Worm (Caenorhabditis elegans): ENCODE measurements around the gene M117.6.
"Not testable (repeated sequence)": the region's sequence is repeated elsewhere in the genome, so short reads cannot be mapped to it uniquely, and the experiment has no call there.

Gene M117.6

DNA sequence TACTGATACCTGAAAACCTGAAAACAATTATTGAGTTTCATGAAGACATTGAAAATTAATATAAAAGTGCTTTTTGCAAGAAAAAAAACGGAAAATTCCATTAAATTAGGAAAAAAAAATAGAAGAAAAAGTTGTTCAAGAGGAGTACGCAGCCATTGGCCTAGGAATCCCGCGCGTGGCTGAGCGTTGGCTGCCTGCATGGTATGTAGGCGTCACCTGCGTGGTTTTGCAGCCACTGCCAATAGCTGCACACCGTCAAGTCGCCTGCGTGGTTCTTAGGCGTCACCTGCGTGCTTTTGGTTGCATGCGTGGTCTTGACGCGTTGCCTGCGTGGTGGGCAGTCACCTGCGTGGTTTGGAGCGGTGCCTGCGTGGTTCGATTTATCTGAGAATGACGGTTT lies at the start of gene M117.6:
M117.6 (minus strand) TSS at position 101 of the 400 bp plus-strand sequence.
- TF ChIP-seq C34B4.2 (tag; optimal IDR thresholded peaks at IDR 0.05); nhr-90 (tag; optimal IDR thresholded peaks at IDR 0.05; ENCODE audit: poor library complexity); jun-1 (tag; optimal IDR thresholded peaks at IDR 0.05): not testable (repeated sequence)

ce11 chrIV:11877674-11878073 lies 49.8 kb upstream of the M117.6 start, which contains the start of gene pph-2:
Gene pph-2 (minus strand): TSS chrIV:11877774.
- TF ChIP-seq sup-37 (GFP tag; optimal IDR thresholded peaks at IDR 0.05), result no peak
- TF ChIP-seq unc-86 (tag; optimal IDR thresholded peaks at IDR 0.05), result no peak
- TF ChIP-seq vab-15 (tag; optimal IDR thresholded peaks at IDR 0.05), result no peak
- TF ChIP-seq sox-4 (tag; optimal IDR thresholded peaks at IDR 0.05), result no peak
- TF ChIP-seq elt-2 (tag; optimal IDR thresholded peaks at IDR 0.05), result no peak
- TF ChIP-seq nhr-19 (GFP tag; conservative IDR thresholded peaks at IDR 0.05), result no peak
- TF ChIP-seq skn-1 (tag; optimal IDR thresholded peaks at IDR 0.05), result no peak
- TF ChIP-seq efl-3 (GFP tag; optimal IDR thresholded peaks at IDR 0.05), result no peak

DNA sequence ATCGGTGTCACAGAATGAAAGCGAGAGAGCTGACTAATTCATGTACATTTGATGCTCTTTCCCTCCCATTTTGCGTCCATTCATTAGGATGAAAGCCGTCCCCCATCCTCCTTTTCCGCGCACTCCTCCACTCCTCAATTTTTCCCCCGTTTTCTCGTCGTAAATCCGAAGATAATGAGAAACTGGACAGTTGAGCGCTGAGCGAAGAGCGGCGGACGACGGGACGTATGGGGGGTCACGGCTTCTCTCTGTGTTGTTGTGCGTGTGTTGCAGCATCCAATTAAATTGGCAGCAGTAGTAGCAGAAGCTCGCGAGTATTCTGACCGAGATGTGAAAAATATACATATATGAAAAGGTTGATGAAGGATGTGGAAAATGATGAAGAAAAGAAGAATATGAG lies 44.0 kb upstream of the M117.6 start:
- TF ChIP-seq unc-86 (tag; optimal IDR thresholded peaks at IDR 0.05) (peak; percentile 43), lin-14 (GFP tag; optimal IDR thresholded peaks at IDR 0.05) (peak; percentile 33), zag-1 (tag; optimal IDR thresholded peaks at IDR 0.05) (no peak), nhr-84 (tag; optimal IDR thresholded peaks at IDR 0.05) (no peak), efl-1 (optimal IDR thresholded peaks at IDR 0.05) (no peak), efl-1 (GFP tag; optimal IDR thresholded peaks at IDR 0.05 in 1 of 2) (no peak), nhr-28 (tag; optimal IDR thresholded peaks at IDR 0.05) (no peak), ceh-63 (GFP tag; optimal IDR thresholded peaks at IDR 0.05) (peak; percentile 25), nhr-20 (tag; optimal IDR thresholded peaks at IDR 0.05) (no peak), dpl-1 (GFP tag; optimal IDR thresholded peaks at IDR 0.05) (no peak), fos-1 (tag; optimal IDR thresholded peaks at IDR 0.05) (no peak), snu-23 (GFP tag; optimal IDR thresholded peaks at IDR 0.05) (no peak), C16A3.4 (tag; optimal IDR thresholded peaks at IDR 0.05) (no peak), isw-1 (GFP tag; IDR thresholded peaks at IDR 0.05) (no peak), xbp-1 (tag; optimal IDR thresholded peaks at IDR 0.05) (no peak), unc-62 (GFP tag; optimal IDR thresholded peaks at IDR 0.05) (no peak), nhr-76 (tag; optimal IDR thresholded peaks at IDR 0.05) (no peak)

- TF ChIP-seq xbp-1 (tag; optimal IDR thresholded peaks at IDR 0.05) (peak; percentile 3), lin-14 (GFP tag; optimal IDR thresholded peaks at IDR 0.05) (peak; percentile 82), isw-1 (GFP tag; IDR thresholded peaks at IDR 0.05) (peak; percentile 28), nhr-19 (GFP tag; conservative IDR thresholded peaks at IDR 0.05) (no peak; the same call in 1 of the 2 replicates), ztf-11 (tag; optimal IDR thresholded peaks at IDR 0.05) (peak in 1 of 2 experiments; percentile 42), sox-4 (tag; optimal IDR thresholded peaks at IDR 0.05) (peak; percentile 42), jun-1 (tag; optimal IDR thresholded peaks at IDR 0.05) (no peak), nhr-47 (tag; optimal IDR thresholded peaks at IDR 0.05) (peak; percentile 55), snu-23 (GFP tag; optimal IDR thresholded peaks at IDR 0.05) (peak; percentile 45), tbx-2 (tag; optimal IDR thresholded peaks at IDR 0.05) (peak; percentile 39), grh-1 (GFP tag; IDR thresholded peaks at IDR 0.05) (no peak), C04F5.9 (tag; optimal IDR thresholded peaks at IDR 0.05) (no peak), dpl-1 (GFP tag; optimal IDR thresholded peaks at IDR 0.05) (peak in 1 of 3 experiments; percentile 20), hlh-17 (GFP tag; optimal IDR thresholded peaks at IDR 0.05; ENCODE audit: borderline replicate concordance) (no peak), Y116A8C.19 (tag; optimal IDR thresholded peaks at IDR 0.05; ENCODE audit: borderline replicate concordance) (no peak), lin-39 (tag; optimal IDR thresholded peaks at IDR 0.05) (no peak), aly-2 (tag; optimal IDR thresholded peaks at IDR 0.05) (no peak), nhr-20 (tag; optimal IDR thresholded peaks at IDR 0.05) (peak; percentile 3), efl-3 (GFP tag; optimal IDR thresholded peaks at IDR 0.05) (no peak), unc-30 (tag; optimal IDR thresholded peaks at IDR 0.05) (no peak), mef-2 (tag; optimal IDR thresholded peaks at IDR 0.05) (no peak), lin-13 (GFP tag; optimal IDR thresholded peaks at IDR 0.05) (no peak), swsn-7 (tag; optimal IDR thresholded peaks at IDR 0.05) (peak; percentile 41), C16A3.4 (tag; optimal IDR thresholded peaks at IDR 0.05) (no peak), nhr-28 (tag; optimal IDR thresholded peaks at IDR 0.05) (no peak), fkh-10 (GFP tag; optimal IDR thresholded peaks at IDR 0.05) (peak; percentile 38), fkh-8 (tag; optimal IDR thresholded peaks at IDR 0.05) (peak; percentile 89), lin-15B (tag; optimal IDR thresholded peaks at IDR 0.05) (no peak), F16B12.6 (tag; optimal IDR thresholded peaks at IDR 0.05) (no peak), ceh-88 (GFP tag; IDR thresholded peaks at IDR 0.05) (no peak; the same call in 1 of the 2 replicates), fos-1 (tag; optimal IDR thresholded peaks at IDR 0.05) (no peak), elt-3 (tag; optimal IDR thresholded peaks at IDR 0.05) (no peak)
Observed at ce11 chrIV:11871083-11871482, 43.2 kb upstream of the M117.6 start.
